Fruit fly (Drosophila melanogaster): ENCODE measurements around the gene CG6576.

DNA sequence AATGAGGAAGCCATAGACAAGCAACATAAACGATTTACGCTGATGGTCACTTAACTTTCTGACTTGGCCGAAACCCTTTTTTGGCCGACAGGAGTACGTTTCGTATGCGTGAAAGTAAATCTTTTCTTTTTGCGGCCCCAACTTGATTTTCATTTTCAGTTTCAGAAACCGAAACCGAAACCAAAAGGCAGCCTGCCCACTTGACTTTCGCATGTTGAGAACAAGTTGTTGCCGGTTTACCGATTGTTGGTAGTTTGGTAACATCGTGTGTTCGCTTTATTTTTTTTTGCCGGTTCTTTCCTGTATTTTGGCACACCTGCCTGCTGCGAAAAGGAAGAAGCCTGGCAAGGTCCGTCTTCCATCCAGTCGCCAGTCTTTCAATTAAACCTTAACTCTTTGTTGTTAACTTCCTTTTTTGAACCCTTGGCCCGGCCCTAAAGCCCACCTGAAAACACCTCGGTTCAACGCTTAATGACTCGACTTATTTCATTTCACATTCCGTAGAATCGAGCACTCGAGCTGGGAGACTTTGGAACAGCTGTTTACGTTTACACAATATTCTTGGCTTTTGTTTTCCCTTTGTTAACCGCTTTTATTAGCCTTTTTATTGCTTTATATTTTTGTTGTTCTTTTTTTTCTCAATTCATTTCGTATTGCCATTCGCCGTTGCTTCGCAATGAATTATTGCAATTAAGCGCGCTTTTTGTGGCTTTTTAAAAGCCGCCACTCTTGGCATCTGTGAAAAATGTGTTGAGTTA, 19.4 kb downstream of the CG6576 start:
- TF ChIP-seq CG6254 (GFP tag; optimal IDR thresholded peaks at IDR 0.05) (no peak), CTCF (GFP tag; optimal IDR thresholded peaks at IDR 0.05) (no peak), lmd (GFP tag; IDR thresholded peaks at IDR 0.05) (no peak), kay (GFP tag; optimal IDR thresholded peaks at IDR 0.05) (no peak)
